Fruit fly (Drosophila melanogaster) whole organism, embryonic: ENCODE results near the gene CG12009.

Source experiments
- Bdp1 ChIP-seq: fragments of 200-800 bp; sonication (Bioruptor generic); optimal IDR thresholded peaks from 3 replicates; lab custom pipeline; 2016; ENCODE audit warnings: missing biosample characterization, missing genetic modification characterization
- Bteb2 ChIP-seq: fragments of 200-800 bp; sonication (Bioruptor generic); optimal IDR thresholded peaks from 2 replicates; lab custom pipeline; 2016; ENCODE audit warnings: missing biosample characterization, missing genetic modification characterization
- CG10267 ChIP-seq: fragments of 200-800 bp; sonication (Bioruptor generic); optimal IDR thresholded peaks from 2 replicates; lab custom pipeline; 2018; ENCODE audit warnings: missing biosample characterization, mild to moderate bottlenecking, missing genetic modification characterization, moderate library complexity
- CG10431 ChIP-seq: fragments of 200-800 bp; sonication (Bioruptor generic); optimal IDR thresholded peaks from 3 replicates; lab custom pipeline; 2018; ENCODE audit warnings: missing biosample characterization, mild to moderate bottlenecking, missing genetic modification characterization
- CG10543 ChIP-seq: fragments of 200-800 bp; sonication (Bioruptor generic); optimal IDR thresholded peaks from 3 replicates; lab custom pipeline; 2017; ENCODE audit warnings: missing biosample characterization, mild to moderate bottlenecking, missing genetic modification characterization, moderate library complexity
- CG11085 ChIP-seq: fragments of 200-800 bp; sonication (Bioruptor generic); IDR thresholded peaks from 2 replicates; pipeline ENCODE4 v1.3.6; 2022; ENCODE audit warnings: missing biosample characterization, missing genetic modification characterization
- CG11093 ChIP-seq: fragments of 200-800 bp; sonication (Bioruptor generic); IDR thresholded peaks from 3 replicates; pipeline ENCODE4 v1.3.6; 2022; ENCODE audit warnings: missing biosample characterization, missing genetic modification characterization
- CG1832 ChIP-seq: fragments of 200-800 bp; sonication (Bioruptor generic); optimal IDR thresholded peaks from 2 replicates; lab custom pipeline; 2017; ENCODE audit warnings: missing biosample characterization, mild to moderate bottlenecking, missing genetic modification characterization, inconsistent platforms
- CG2120 ChIP-seq: fragments of 200-800 bp; sonication (Bioruptor generic); optimal IDR thresholded peaks from 3 replicates; lab custom pipeline; 2016; ENCODE audit warnings: missing biosample characterization, missing genetic modification characterization
- CG3726 ChIP-seq: fragments of 200-800 bp; sonication (Bioruptor generic); IDR thresholded peaks from 3 replicates; pipeline ENCODE4, ENCODE4 v1.3.6; 2022; ENCODE audit warnings: missing biosample characterization, missing genetic modification characterization
- CG43689 ChIP-seq: fragments of 200-800 bp; sonication (Bioruptor generic); IDR thresholded peaks from 2 replicates; pipeline ENCODE4 v1.3.6; 2022; ENCODE audit warnings: missing biosample characterization, missing genetic modification characterization
- CG4707 ChIP-seq: fragments of 200-800 bp; sonication (Bioruptor generic); optimal IDR thresholded peaks from 2 replicates; lab custom pipeline; 2018; ENCODE audit warnings: missing biosample characterization, mild to moderate bottlenecking, missing genetic modification characterization, moderate library complexity
- CG5953 ChIP-seq: fragments of 200-800 bp; sonication (Bioruptor generic); IDR thresholded peaks from 2 replicates; pipeline ENCODE4 v1.3.6; 2022; ENCODE audit warnings: missing biosample characterization, missing genetic modification characterization
- CG6854 ChIP-seq: fragments of 200-800 bp; sonication (Bioruptor generic); optimal IDR thresholded peaks from 3 replicates; lab custom pipeline; 2017; ENCODE audit warnings: missing biosample characterization, mild to moderate bottlenecking, missing genetic modification characterization
- CG7372 ChIP-seq: fragments of 200-800 bp; sonication (Bioruptor generic); IDR thresholded peaks from 2 replicates; pipeline ENCODE4 v1.3.6; 2022; ENCODE audit warnings: missing biosample characterization, missing genetic modification characterization
- CG7556 ChIP-seq: fragments of 200-800 bp; sonication (Bioruptor generic); optimal IDR thresholded peaks from 2 replicates; lab custom pipeline; 2017; ENCODE audit warnings: missing biosample characterization, mild to moderate bottlenecking, missing genetic modification characterization
- CG7839 ChIP-seq: fragments of 200-800 bp; sonication (Bioruptor generic); optimal IDR thresholded peaks from 3 replicates; lab custom pipeline; 2018; ENCODE audit warnings: missing biosample characterization, mild to moderate bottlenecking, missing genetic modification characterization, moderate library complexity
- CG7928 ChIP-seq: fragments of 200-800 bp; sonication (Bioruptor generic); optimal IDR thresholded peaks from 2 replicates; lab custom pipeline; 2017; ENCODE audit warnings: missing biosample characterization, mild to moderate bottlenecking, missing genetic modification characterization
- Doc3 ChIP-seq: fragments of 200-800 bp; sonication (Bioruptor generic); IDR thresholded peaks from 3 replicates; pipeline ENCODE4 v1.3.6; 2022; ENCODE audit warnings: missing biosample characterization, missing genetic modification characterization; ENCODE audit not compliant: partially characterized antibody
- Fer2 ChIP-seq: fragments of 200-800 bp; sonication (Bioruptor generic); optimal IDR thresholded peaks from 2 replicates; lab custom pipeline; 2018; ENCODE audit warnings: missing biosample characterization, mild to moderate bottlenecking, missing genetic modification characterization, moderate library complexity
- HmgZ ChIP-seq: fragments of 200-800 bp; sonication (Bioruptor generic); optimal IDR thresholded peaks from 2 replicates; lab custom pipeline; 2018; ENCODE audit warnings: missing biosample characterization, mild to moderate bottlenecking, missing genetic modification characterization
- Lpt ChIP-seq: fragments of >200 bp; optimal IDR thresholded peaks from 2 replicates; lab custom pipeline; 2018; ENCODE audit warnings: missing biosample characterization, missing genetic modification characterization
- Nf-YC ChIP-seq: fragments of 200-800 bp; optimal IDR thresholded peaks from 3 replicates; lab custom pipeline; 2019; ENCODE audit warnings: missing biosample characterization, mild to moderate bottlenecking, missing genetic modification characterization, moderate library complexity
- Pdp1 ChIP-seq, 2 experiments: fragments of 200-800 bp; sonication (Bioruptor generic); optimal IDR thresholded peaks; 3 replicates each; lab custom pipeline; 2016; ENCODE audit warnings: missing biosample characterization in 2 of 2, missing genetic modification characterization in 2 of 2, mild to moderate bottlenecking in 1 of 2, moderate library complexity in 1 of 2
- Ptx1 ChIP-seq: fragments of 200-800 bp; sonication (Bioruptor generic); IDR thresholded peaks from 2 replicates; pipeline ENCODE4 v1.3.6; 2022; ENCODE audit warnings: missing biosample characterization, missing genetic modification characterization
- Side ChIP-seq: fragments of 200-800 bp; sonication (Bioruptor generic); optimal IDR thresholded peaks from 2 replicates; lab custom pipeline; 2016; ENCODE audit warnings: missing biosample characterization, missing genetic modification characterization
- ab ChIP-seq: fragments of 200-800 bp; sonication (Bioruptor generic); optimal IDR thresholded peaks from 2 replicates; lab custom pipeline; 2016; ENCODE audit warnings: missing biosample characterization, missing genetic modification characterization
- ara ChIP-seq: fragments of 200-800 bp; sonication (Bioruptor generic); IDR thresholded peaks from 2 replicates; pipeline ENCODE4 v1.3.6; 2022; ENCODE audit warnings: missing biosample characterization, missing genetic modification characterization
- chif ChIP-seq, 2 experiments: fragments of 200-800 bp; sonication (Bioruptor generic); optimal IDR thresholded peaks; 3 replicates each; lab custom pipeline; 2016; ENCODE audit warnings: missing biosample characterization in 2 of 2, missing genetic modification characterization in 2 of 2
- crp ChIP-seq, 2 experiments: fragments of 200-800 bp; sonication (Bioruptor generic); optimal IDR thresholded peaks; 2 replicates in 1 of 2; 3 replicates in 1 of 2; lab custom pipeline; 2017; ENCODE audit warnings: missing biosample characterization in 2 of 2, missing genetic modification characterization in 2 of 2, mild to moderate bottlenecking in 1 of 2, moderate library complexity in 1 of 2
- da ChIP-seq: fragments of 200-800 bp; sonication (Bioruptor generic); optimal IDR thresholded peaks from 2 replicates; lab custom pipeline; 2016; ENCODE audit warnings: missing biosample characterization, missing genetic modification characterization
- dan ChIP-seq: fragments of 200-800 bp; sonication (Bioruptor generic); IDR thresholded peaks from 2 replicates; pipeline ENCODE4 v1.3.6; 2022; ENCODE audit warnings: missing biosample characterization, missing genetic modification characterization
- dimm ChIP-seq: fragments of 200-800 bp; sonication (Bioruptor generic); IDR thresholded peaks from 2 replicates; pipeline ENCODE4 v1.3.6; 2022; ENCODE audit warnings: missing biosample characterization, missing genetic modification characterization
- dmrt99B ChIP-seq: fragments of 200-800 bp; sonication (Bioruptor generic); optimal IDR thresholded peaks from 2 replicates; lab custom pipeline; 2018; ENCODE audit warnings: missing biosample characterization, mild to moderate bottlenecking, missing genetic modification characterization, moderate library complexity
- fd102C ChIP-seq: fragments of 200-800 bp; sonication (Bioruptor generic); optimal IDR thresholded peaks from 2 replicates; lab custom pipeline; 2018; ENCODE audit warnings: missing biosample characterization, mild to moderate bottlenecking, missing genetic modification characterization, moderate library complexity
- fd64A ChIP-seq: fragments of 200-800 bp; sonication (Bioruptor generic); optimal IDR thresholded peaks from 3 replicates; lab custom pipeline; 2018; ENCODE audit warnings: missing biosample characterization, mild to moderate bottlenecking, missing genetic modification characterization
- ftz-f1 ChIP-seq: fragments of 200-800 bp; sonication (Bioruptor generic); optimal IDR thresholded peaks from 2 replicates; lab custom pipeline; 2016; ENCODE audit warnings: missing biosample characterization, missing genetic modification characterization
- gro ChIP-seq: fragments of 200-800 bp; sonication (Bioruptor generic); optimal IDR thresholded peaks from 2 replicates; lab custom pipeline; 2016; ENCODE audit warnings: missing biosample characterization, missing genetic modification characterization
- h ChIP-seq: fragments of >200 bp; optimal IDR thresholded peaks from 2 replicates; lab custom pipeline; 2017
- hkb ChIP-seq, 2 experiments: fragments of 200-800 bp in 1 of 2; fragments of >200 bp in 1 of 2; sonication (Bioruptor generic) in 1 of 2; IDR thresholded peaks in 1 of 2; optimal IDR thresholded peaks in 1 of 2; 2 replicates each; pipeline versions ENCODE4 v1.3.6 to Lab custom; 2017 to 2022; ENCODE audit warnings: missing biosample characterization in 1 of 2, missing genetic modification characterization in 1 of 2
- inv ChIP-seq: fragments of 200-800 bp; sonication (Bioruptor generic); IDR thresholded peaks from 2 replicates; pipeline ENCODE4 v1.3.6; 2022; ENCODE audit warnings: missing biosample characterization, missing genetic modification characterization; ENCODE audit not compliant: partially characterized antibody
- lmd ChIP-seq: fragments of 200-800 bp; sonication (Bioruptor generic); IDR thresholded peaks from 2 replicates; pipeline ENCODE4 v1.3.6; 2022; ENCODE audit warnings: missing biosample characterization, missing genetic modification characterization
- p53 ChIP-seq: fragments of 200-800 bp; sonication (Bioruptor generic); optimal IDR thresholded peaks from 2 replicates; lab custom pipeline; 2016; ENCODE audit warnings: missing biosample characterization, missing genetic modification characterization
- pita ChIP-seq: fragments of 200-800 bp; sonication (Bioruptor generic); optimal IDR thresholded peaks from 2 replicates; lab custom pipeline; 2017; ENCODE audit warnings: missing biosample characterization, mild to moderate bottlenecking, missing genetic modification characterization
- sd ChIP-seq: fragments of 200-800 bp; sonication (Bioruptor generic); optimal IDR thresholded peaks from 3 replicates; lab custom pipeline; 2018; ENCODE audit warnings: missing biosample characterization, mild to moderate bottlenecking, missing genetic modification characterization, moderate library complexity
- ssp ChIP-seq: fragments of 200-800 bp; sonication (Bioruptor generic); IDR thresholded peaks from 2 replicates; pipeline ENCODE4 v1.3.6; 2022; ENCODE audit warnings: missing biosample characterization, missing genetic modification characterization
- sug ChIP-seq: fragments of 200-800 bp; optimal IDR thresholded peaks from 2 replicates; lab custom pipeline; 2019; ENCODE audit warnings: missing biosample characterization, mild to moderate bottlenecking, missing genetic modification characterization, moderate library complexity
- tap ChIP-seq: fragments of 200-800 bp; optimal IDR thresholded peaks from 3 replicates; lab custom pipeline; 2019; ENCODE audit warnings: missing biosample characterization, mild to moderate bottlenecking, missing genetic modification characterization, moderate library complexity
- unpg ChIP-seq: fragments of 200-800 bp; sonication (Bioruptor generic); optimal IDR thresholded peaks from 3 replicates; lab custom pipeline; 2018; ENCODE audit warnings: missing biosample characterization, mild to moderate bottlenecking, missing genetic modification characterization, moderate library complexity
- vfl ChIP-seq: fragments of 200-800 bp; sonication (Bioruptor generic); optimal IDR thresholded peaks from 2 replicates; lab custom pipeline; 2016; ENCODE audit warnings: missing biosample characterization, missing genetic modification characterization
- zf30C ChIP-seq: fragments of 200-800 bp; sonication (Bioruptor generic); optimal IDR thresholded peaks from 3 replicates; lab custom pipeline; 2018; ENCODE audit warnings: missing biosample characterization, mild to moderate bottlenecking, missing genetic modification characterization

CG12009 gene

DNA sequence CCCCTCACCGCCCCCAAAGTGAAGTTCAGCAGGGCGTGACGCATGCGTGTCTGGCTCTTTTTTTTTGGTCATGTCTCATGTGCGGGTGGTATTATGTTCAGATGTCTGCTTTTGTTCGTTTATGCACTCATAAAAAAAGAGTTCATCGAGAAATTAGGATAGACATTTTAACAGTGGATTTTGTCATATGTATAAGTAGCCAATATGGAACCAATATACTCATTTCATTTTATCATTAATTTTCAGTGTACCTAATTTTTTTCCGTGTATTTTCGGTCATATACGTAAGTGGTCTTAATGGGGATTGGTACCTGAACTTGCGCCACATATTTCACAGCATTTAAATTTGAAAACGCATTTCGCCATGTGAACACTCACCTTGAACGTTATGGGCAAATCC is 9.1 kb downstream of the CG12009 start (continued):
- TF ChIP-seq fd64A (GFP tag; lab: Kevin White, UChicago) (peak; percentile 19), CG11085 (GFP tag; lab: Robert Waterston, UW) (no peak), p53 (GFP tag; lab: Kevin White, UChicago) (no peak), CG10267 (peak; percentile 46), Bdp1 (GFP tag; lab: Kevin White, UChicago) (peak; percentile 25), CG10543 (GFP tag; lab: Kevin White, UChicago) (no peak), Side (GFP tag; lab: Kevin White, UChicago) (no peak), CG1832 (GFP tag; lab: Kevin White, UChicago) (no peak), CG10431 (GFP tag; lab: Kevin White, UChicago) (no peak), dmrt99B (tag; lab: Kevin White, UChicago) (peak; percentile 83), sug (tag; lab: Kevin White, UChicago) (no peak), Nf-YC (tag; lab: Kevin White, UChicago) (no peak), chif (GFP tag; optimal IDR thresholded peaks at IDR 0.05; lab: Kevin White, UChicago) (peak; percentile 37 to 40), CG7839 (tag; lab: Kevin White, UChicago) (peak; percentile 59), Doc3 (GFP tag; lab: Robert Waterston, UW) (no peak), ssp (peak; percentile 63), gro (GFP tag; lab: Kevin White, UChicago) (no peak), CG11093 (GFP tag; lab: Robert Waterston, UW) (peak; percentile 57; the same call in 2 of the 3 replicates), dimm (no peak), sd (tag; lab: Kevin White, UChicago) (no peak), vfl (no peak), CG43689 (GFP tag; lab: Robert Waterston, UW) (no peak), h (no peak), CG7928 (no peak), ara (peak; percentile 71), Ptx1 (GFP tag; lab: Robert Waterston, UW) (peak; percentile 82), dan (GFP tag; lab: Robert Waterston, UW) (no peak), da (GFP tag; lab: Kevin White, UChicago) (no peak), crp (GFP tag; optimal IDR thresholded peaks at IDR 0.05; lab: Kevin White, UChicago) (no peak), CG6854 (GFP tag; lab: Kevin White, UChicago) (peak; percentile 17), hkb (optimal IDR thresholded peaks at IDR 0.05; lab: Kevin White, UChicago) (no peak), hkb (GFP tag; IDR thresholded peaks at IDR 0.05; lab: Robert Waterston, UW) (peak; percentile 89), lmd (GFP tag; lab: Robert Waterston, UW) (peak; percentile 60), Lpt (GFP tag; lab: Kevin White, UChicago) (no peak), CG7372 (GFP tag; lab: Robert Waterston, UW) (0 out of 2 replicates have a peak, but pooled peaks have one; percentile 30), ftz-f1 (GFP tag; lab: Kevin White, UChicago) (no peak), inv (GFP tag; lab: Robert Waterston, UW) (no peak), ab (GFP tag; lab: Kevin White, UChicago) (no peak), CG2120 (GFP tag; lab: Kevin White, UChicago) (no peak), CG4707 (GFP tag; lab: Kevin White, UChicago) (no peak), Pdp1 (GFP tag; optimal IDR thresholded peaks at IDR 0.05; lab: Kevin White, UChicago) (no peak), CG7556 (peak; percentile 53), zf30C (GFP tag; lab: Kevin White, UChicago) (no peak), Bteb2 (GFP tag; lab: Kevin White, UChicago) (no peak), pita (GFP tag; lab: Kevin White, UChicago) (no peak), CG5953 (GFP tag; lab: Robert Waterston, UW) (peak; percentile 45; the same call in 1 of the 2 replicates), Fer2 (tag; lab: Kevin White, UChicago) (no peak), HmgZ (peak; percentile 8), tap (tag; lab: Kevin White, UChicago) (peak; percentile 50), CG3726 (GFP tag; lab: Robert Waterston, UW) (no peak), fd102C (GFP tag; lab: Kevin White, UChicago) (no peak), unpg (GFP tag; lab: Kevin White, UChicago) (peak; percentile 76)
